Fruit fly (Drosophila melanogaster) S2 (cell line): ENCODE results near the gene CG32260.

Experiments
- CG8478 ChIP-seq: fragments of >200 bp; optimal IDR thresholded peaks from 2 replicates; lab custom pipeline; 2018
- CTCF ChIP-seq, 2 experiments: fragments of >200 bp; optimal IDR thresholded peaks; 2 replicates each; lab custom pipeline; 2018

- TF ChIP-seq CG8478 (lab: Kevin White, UChicago): no peak
- no peak for TF ChIP-seq CTCF (optimal IDR thresholded peaks at IDR 0.05; lab: Kevin White, UChicago)
Observed at dm6 chr3L:4148406-4148975, 6.3 kb downstream of the CG32260 start, which contains the start of gene CG1299.
